Fruit fly (Drosophila melanogaster): Measurements from ENCODE around the gene rdx.

The rdx gene

dm6 chr3R:14012478-14013146 is 19.2 kb downstream of the rdx start (continued):
- TF ChIP-seq danr (GFP tag; IDR thresholded peaks at IDR 0.05) (peak; percentile 89), CG3407 (GFP tag; optimal IDR thresholded peaks at IDR 0.05) (peak; percentile 55), CG13624 (GFP tag; optimal IDR thresholded peaks at IDR 0.05) (peak; percentile 92), CG1647 (GFP tag; optimal IDR thresholded peaks at IDR 0.05) (peak; percentile 87), Xbp1 (GFP tag; optimal IDR thresholded peaks at IDR 0.05) (peak; percentile 83), Optix (GFP tag; IDR thresholded peaks at IDR 0.05) (peak; percentile 93), CG12219 (GFP tag; optimal IDR thresholded peaks at IDR 0.05) (peak; percentile 81), pum (GFP tag; optimal IDR thresholded peaks at IDR 0.05) (peak; percentile 84), CG8388 (GFP tag; optimal IDR thresholded peaks at IDR 0.05) (peak; percentile 62), hkb (optimal IDR thresholded peaks at IDR 0.05) (no peak), hkb (GFP tag; IDR thresholded peaks at IDR 0.05) (peak; percentile 96), CG2889 (GFP tag; IDR thresholded peaks at IDR 0.05) (peak; percentile 79), Elba2 (GFP tag; optimal IDR thresholded peaks at IDR 0.05) (no peak), CG12942 (GFP tag; optimal IDR thresholded peaks at IDR 0.05) (peak; percentile 54), maf-S (GFP tag; optimal IDR thresholded peaks at IDR 0.05) (peak; percentile 62), CG13123 (GFP tag; optimal IDR thresholded peaks at IDR 0.05) (peak; percentile 47), trem (tag; optimal IDR thresholded peaks at IDR 0.05) (peak; percentile 89), Deaf1 (tag; optimal IDR thresholded peaks at IDR 0.05) (peak; percentile 66), CG2199 (GFP tag; IDR thresholded peaks at IDR 0.05) (peak; percentile 98), ftz-f1 (GFP tag; optimal IDR thresholded peaks at IDR 0.05) (peak; percentile 7), chif (GFP tag; optimal IDR thresholded peaks at IDR 0.05) (peak; percentile 82 to 91), CG9437 (GFP tag; optimal IDR thresholded peaks at IDR 0.05) (peak; percentile 71), Hey (tag; optimal IDR thresholded peaks at IDR 0.05) (peak; percentile 43), fd96Cb (tag; optimal IDR thresholded peaks at IDR 0.05) (peak; percentile 95), croc (GFP tag; conservative IDR thresholded peaks at IDR 0.05) (peak; percentile 92), kni (GFP tag; optimal IDR thresholded peaks at IDR 0.05) (peak; percentile 72), fd102C (GFP tag; optimal IDR thresholded peaks at IDR 0.05) (no peak), cwo (GFP tag; optimal IDR thresholded peaks at IDR 0.05) (peak; percentile 90), CG4328 (GFP tag; optimal IDR thresholded peaks at IDR 0.05) (peak; percentile 52), CG4282 (GFP tag; optimal IDR thresholded peaks at IDR 0.05) (peak; percentile 89), CG43689 (GFP tag; IDR thresholded peaks at IDR 0.05) (peak; percentile 83), corto (GFP tag; optimal IDR thresholded peaks at IDR 0.05) (peak; percentile 56), CG17359 (tag; optimal IDR thresholded peaks at IDR 0.05) (peak; percentile 96), hb (GFP tag; IDR thresholded peaks at IDR 0.05; ENCODE audit: partially characterized antibody) (no peak; the same call in 2 of the 3 replicates), peb (GFP tag; IDR thresholded peaks at IDR 0.05) (peak; percentile 93), phol (tag; optimal IDR thresholded peaks at IDR 0.05) (peak; percentile 90), CG17361 (GFP tag; IDR thresholded peaks at IDR 0.05) (peak; percentile 94), CG12155 (GFP tag; optimal IDR thresholded peaks at IDR 0.05) (peak; percentile 61), Nf-YC (tag; optimal IDR thresholded peaks at IDR 0.05) (peak; percentile 62), CG4617 (GFP tag; optimal IDR thresholded peaks at IDR 0.05; ENCODE audit: borderline replicate concordance) (peak; percentile 8), MESR4 (GFP tag; optimal IDR thresholded peaks at IDR 0.05) (peak; percentile 6), Dbx (GFP tag; IDR thresholded peaks at IDR 0.05) (peak; percentile 89), crc (GFP tag; optimal IDR thresholded peaks at IDR 0.05) (peak; percentile 81), yki (optimal IDR thresholded peaks at IDR 0.05) (no peak), Sry-δ (GFP tag; optimal IDR thresholded peaks at IDR 0.05) (peak; percentile 64), dm (GFP tag; optimal IDR thresholded peaks at IDR 0.05) (peak; percentile 68), CG4820 (GFP tag; optimal IDR thresholded peaks at IDR 0.05) (peak; percentile 97), lilli (GFP tag; optimal IDR thresholded peaks at IDR 0.05) (peak; percentile 82), CG9609 (GFP tag; optimal IDR thresholded peaks at IDR 0.05) (peak; percentile 78), CG31441 (GFP tag; IDR thresholded peaks at IDR 0.05) (peak; percentile 91), mam (GFP tag; optimal IDR thresholded peaks at IDR 0.05) (peak; percentile 89)

Data from whole organism, embryonic.